Fruit fly (Drosophila melanogaster) whole organism, prepupa: Measurements from ENCODE around the gene Gdi.

Source experiments
- CG11902 ChIP-seq: fragments of 200-800 bp; sonication (Bioruptor generic); optimal IDR thresholded peaks from 3 replicates; lab custom pipeline; 2016; ENCODE audit warnings: missing biosample characterization, missing genetic modification characterization
- CG15336 ChIP-seq: fragments of 200-800 bp; sonication (Bioruptor generic); IDR thresholded peaks from 2 replicates; pipeline ENCODE4 v1.3.6; 2022; ENCODE audit warnings: missing biosample characterization, missing genetic modification characterization
- CG32006 ChIP-seq: fragments of 200-800 bp; sonication (Bioruptor generic); optimal IDR thresholded peaks from 3 replicates; lab custom pipeline; 2017; ENCODE audit warnings: missing biosample characterization, mild to moderate bottlenecking, missing genetic modification characterization
- CG6792 ChIP-seq: fragments of 200-800 bp; sonication (Bioruptor generic); optimal IDR thresholded peaks from 3 replicates; lab custom pipeline; 2016; ENCODE audit warnings: missing biosample characterization, missing genetic modification characterization
- CG6854 ChIP-seq: fragments of 200-800 bp; sonication (Bioruptor generic); optimal IDR thresholded peaks from 2 replicates; lab custom pipeline; 2017; ENCODE audit warnings: missing biosample characterization, mild to moderate bottlenecking, missing genetic modification characterization
- CG8119 ChIP-seq: fragments of 200-800 bp; sonication (Bioruptor generic); IDR thresholded peaks from 3 replicates; pipeline ENCODE4 v1.3.6; 2022; ENCODE audit warnings: missing biosample characterization, missing genetic modification characterization
- Hr38 ChIP-seq: sonication (Bioruptor generic); optimal IDR thresholded peaks from 2 replicates; lab custom pipeline; 2016; ENCODE audit warnings: missing biosample characterization, missing genetic modification characterization
- Met ChIP-seq: fragments of 200-800 bp; sonication (Bioruptor generic); optimal IDR thresholded peaks from 3 replicates; lab custom pipeline; 2016; ENCODE audit warnings: missing biosample characterization, missing genetic modification characterization
- OdsH ChIP-seq: fragments of 200-800 bp; sonication (Bioruptor generic); optimal IDR thresholded peaks from 3 replicates; lab custom pipeline; 2016; ENCODE audit warnings: missing biosample characterization, missing genetic modification characterization
- esn ChIP-seq: fragments of 200-800 bp; sonication (Bioruptor generic); optimal IDR thresholded peaks from 2 replicates; lab custom pipeline; 2016; ENCODE audit warnings: missing biosample characterization, mild to moderate bottlenecking, missing genetic modification characterization, moderate library complexity
- fd85E ChIP-seq: fragments of 200-800 bp; sonication (Bioruptor generic); optimal IDR thresholded peaks from 3 replicates; lab custom pipeline; 2016; ENCODE audit warnings: missing biosample characterization, missing genetic modification characterization
- fkh ChIP-seq: fragments of 200-800 bp; sonication (Bioruptor generic); optimal IDR thresholded peaks from 3 replicates; lab custom pipeline; 2017; ENCODE audit warnings: missing biosample characterization, mild to moderate bottlenecking, missing genetic modification characterization, moderate library complexity

DNA sequence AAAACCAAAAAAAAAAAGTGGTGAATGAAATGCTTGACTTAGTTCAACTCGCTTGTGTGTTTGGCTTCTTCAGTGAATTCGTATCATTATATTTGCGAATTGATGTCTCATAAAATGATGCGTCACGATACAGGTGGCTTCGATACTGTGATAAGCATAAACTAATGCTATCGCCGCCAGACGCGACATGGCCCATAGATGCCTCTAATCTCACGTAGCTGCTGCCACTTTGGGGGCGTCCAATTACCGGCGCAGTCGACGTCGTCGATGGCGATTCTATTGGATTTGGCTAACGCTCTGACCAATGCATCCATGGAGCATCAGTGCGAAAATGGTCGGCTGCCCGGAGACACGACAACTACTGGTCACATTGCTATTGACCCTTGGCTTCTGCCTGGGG is 49.2 kb upstream of the Gdi start, which contains the start of gene CG13113:
- TF ChIP-seq CG6792 (GFP tag; lab: Kevin White, UChicago) (no peak), esn (GFP tag; lab: Kevin White, UChicago) (no peak), OdsH (GFP tag; lab: Kevin White, UChicago) (no peak), Hr38 (GFP tag; lab: Kevin White, UChicago) (no peak), fd85E (GFP tag; lab: Kevin White, UChicago) (no peak), fkh (no peak), CG15336 (GFP tag; lab: Robert Waterston, UW) (no peak), CG32006 (GFP tag; lab: Kevin White, UChicago) (no peak), Met (GFP tag; lab: Kevin White, UChicago) (no peak), CG11902 (GFP tag; lab: Kevin White, UChicago) (no peak), CG8119 (no peak), CG6854 (GFP tag; lab: Kevin White, UChicago) (no peak)
